Fruit fly (Drosophila melanogaster) whole organism, prepupa: Measurements from ENCODE around the gene CG10038.

Experiments used
- CG10631 ChIP-seq: fragments of 200-800 bp; sonication (Bioruptor generic); optimal IDR thresholded peaks from 2 replicates; lab custom pipeline; 2016; ENCODE audit warnings: missing biosample characterization, missing genetic modification characterization
- CG16779 ChIP-seq: fragments of 200-800 bp; sonication (Bioruptor generic); optimal IDR thresholded peaks from 3 replicates; lab custom pipeline; 2017; ENCODE audit warnings: missing biosample characterization, mild to moderate bottlenecking, missing genetic modification characterization
- CG7368 ChIP-seq: fragments of 200-800 bp; sonication (Bioruptor generic); optimal IDR thresholded peaks from 3 replicates; lab custom pipeline; 2016; ENCODE audit warnings: missing biosample characterization, missing genetic modification characterization
- Hr39 ChIP-seq: fragments of 200-800 bp; sonication (Bioruptor generic); optimal IDR thresholded peaks from 2 replicates; lab custom pipeline; 2016; ENCODE audit warnings: missing biosample characterization, missing genetic modification characterization
- lz ChIP-seq: fragments of 200-800 bp; sonication (Bioruptor generic); optimal IDR thresholded peaks from 3 replicates; lab custom pipeline; 2016; ENCODE audit warnings: missing biosample characterization, missing genetic modification characterization

dm6 chr3R:12341374-12341773 is 9.1 kb downstream of the CG10038 start, which contains the start of gene Sgsf:
- TF ChIP-seq CG10631 (GFP tag; lab: Kevin White, UChicago): no peak
- no peak for TF ChIP-seq CG16779 (tag; lab: Kevin White, UChicago)
- TF ChIP-seq CG7368 (GFP tag; lab: Kevin White, UChicago): no peak
- TF ChIP-seq Hr39 (GFP tag; lab: Kevin White, UChicago): no peak
- TF ChIP-seq lz (GFP tag; lab: Kevin White, UChicago): no peak
